Worm (Caenorhabditis elegans): Measurements from ENCODE around the gene hrpl-1.

DNA sequence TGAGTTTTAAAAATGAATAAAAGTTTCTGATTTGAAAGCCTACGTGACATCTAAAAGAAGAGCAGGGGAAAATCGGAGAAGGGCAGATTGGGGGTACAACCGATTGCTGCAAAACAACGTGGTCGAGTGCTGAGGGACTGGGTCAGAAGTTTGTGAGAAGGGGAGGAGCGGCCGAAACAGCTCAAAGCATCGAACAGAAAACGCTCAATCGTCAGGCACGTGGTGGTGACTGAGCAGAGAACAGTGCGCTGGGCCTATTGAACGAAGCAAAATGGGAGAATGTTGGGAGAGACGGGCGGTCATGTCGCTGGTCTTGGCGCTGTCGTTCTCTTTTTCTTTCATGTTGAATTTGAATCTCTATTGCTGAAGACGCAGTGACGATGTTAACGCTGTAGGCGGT lies 7.4 kb upstream of the hrpl-1 start:
- no peak for TF ChIP-seq lin-32 (GFP tag; optimal IDR thresholded peaks at IDR 0.05)
- no peak for TF ChIP-seq pha-4 (tag; optimal IDR thresholded peaks at IDR 0.05)
- no peak for TF ChIP-seq nhr-76 (tag; optimal IDR thresholded peaks at IDR 0.05)
- no peak for TF ChIP-seq ceh-43 (GFP tag; optimal IDR thresholded peaks at IDR 0.05)
- TF ChIP-seq blmp-1 (tag; optimal IDR thresholded peaks at IDR 0.05) = no peak
- TF ChIP-seq nhr-237 (tag; optimal IDR thresholded peaks at IDR 0.05) = no peak
